Worm (Caenorhabditis elegans) whole organism, L3 larva: ENCODE measurements around the gene catp-6.

Experiments
- ZK546.5 ChIP-seq: sonication (generic microtip); optimal IDR thresholded peaks from 2 replicates; lab custom pipeline; 2017; ENCODE audit warnings: missing biosample characterization, missing genetic modification characterization
- ama-1 ChIP-seq: fragments of 150-350 bp; optimal IDR thresholded peaks from 2 replicates; lab custom pipeline; 2018
- egl-27 ChIP-seq: sonication (generic microtip); optimal IDR thresholded peaks from 4 replicates; lab custom pipeline; 2017; ENCODE audit warnings: missing biosample characterization, missing genetic modification reagents, missing genetic modification characterization
- elt-1 ChIP-seq: fragments of 150-350 bp; optimal IDR thresholded peaks from 2 replicates; lab custom pipeline; 2014; ENCODE audit warnings: missing biosample characterization, missing genetic modification characterization
- fkh-2 ChIP-seq: fragments of 150-350 bp; optimal IDR thresholded peaks from 2 replicates; lab custom pipeline; 2014; ENCODE audit warnings: missing biosample characterization, missing genetic modification reagents, missing genetic modification characterization
- mdl-1 ChIP-seq: fragments of 150-350 bp; optimal IDR thresholded peaks from 2 replicates; lab custom pipeline; 2014; ENCODE audit warnings: missing biosample characterization, missing genetic modification characterization
- mml-1 ChIP-seq: fragments of 150-350 bp; sonication (generic microtip); optimal IDR thresholded peaks from 3 replicates; lab custom pipeline; 2014; ENCODE audit warnings: missing biosample characterization, missing genetic modification characterization
- nfya-1 ChIP-seq: sonication (generic microtip); optimal IDR thresholded peaks from 2 replicates; lab custom pipeline; 2017; ENCODE audit warnings: missing genetic modification characterization, mild to moderate bottlenecking, missing compliant biosample characterization, antibody characterized with exemption, moderate library complexity; ENCODE audit not compliant: insufficient read depth
- nhr-43 ChIP-seq: sonication (generic microtip); optimal IDR thresholded peaks from 2 replicates; lab custom pipeline; 2016; ENCODE audit warnings: mild to moderate bottlenecking, missing genetic modification characterization, missing compliant biosample characterization; ENCODE audit not compliant: poor library complexity, severe bottlenecking
- nhr-76 ChIP-seq: fragments of 150-350 bp; sonication (generic microtip); optimal IDR thresholded peaks from 5 replicates; lab custom pipeline; 2014; ENCODE audit warnings: missing biosample characterization, missing genetic modification characterization
- pqm-1 ChIP-seq: fragments of 150-350 bp; optimal IDR thresholded peaks from 2 replicates; lab custom pipeline; 2017; ENCODE audit warnings: missing biosample characterization, missing genetic modification characterization, inconsistent platforms
- unc-62 ChIP-seq: fragments of 150-350 bp; sonication (generic microtip); optimal IDR thresholded peaks from 4 replicates; lab custom pipeline; 2014; ENCODE audit warnings: missing biosample characterization, missing genetic modification reagents, missing genetic modification characterization

DNA sequence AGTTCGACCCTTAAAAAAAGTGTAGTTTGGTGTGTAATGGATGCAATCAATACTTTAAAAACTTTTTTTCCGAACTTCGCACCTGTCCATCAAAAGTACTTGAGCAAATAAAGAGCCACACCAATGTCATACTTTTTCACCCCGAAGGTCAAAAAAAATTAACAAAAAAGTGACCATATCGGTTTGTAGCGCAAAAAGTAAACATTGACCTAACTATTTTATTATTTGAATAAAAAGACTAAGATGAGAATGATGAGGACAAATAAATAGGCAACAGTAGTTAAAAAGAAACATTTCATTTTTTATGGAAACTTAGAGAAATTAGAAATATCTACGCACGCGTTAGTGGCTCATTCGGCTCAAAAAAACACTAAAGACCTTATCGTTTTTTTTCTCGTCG, 45.0 kb upstream of the catp-6 start:
- TF ChIP-seq egl-27 (tag; lab: Kevin White, UChicago), result no peak
- no peak for TF ChIP-seq fkh-2
- TF ChIP-seq mdl-1 (tag; lab: Kevin White, UChicago), result no peak
- TF ChIP-seq ZK546.5, result no peak
- TF ChIP-seq ama-1 (lab: Kevin White, UChicago), result no peak
- TF ChIP-seq nfya-1 (tag; lab: Kevin White, UChicago), result no peak
- TF ChIP-seq nhr-43 (tag; lab: Kevin White, UChicago), result no peak
- TF ChIP-seq nhr-76 (tag; lab: Kevin White, UChicago), result no peak
- no peak for TF ChIP-seq pqm-1 (tag; lab: Kevin White, UChicago)
- TF ChIP-seq elt-1 (tag; lab: Kevin White, UChicago), result no peak
- TF ChIP-seq mml-1 (tag; lab: Kevin White, UChicago), result no peak
- no peak for TF ChIP-seq unc-62
